Worm (Caenorhabditis elegans) whole organism, L1 larva: Measurements from ENCODE around the gene lec-4.

Source experiments
- C04F5.9 ChIP-seq: sonication (generic microtip); optimal IDR thresholded peaks from 2 replicates; lab custom pipeline; 2016; ENCODE audit warnings: missing genetic modification characterization, missing compliant biosample characterization
- F16B12.6 ChIP-seq: fragments of 150-350 bp; optimal IDR thresholded peaks from 2 replicates; lab custom pipeline; 2014; ENCODE audit warnings: missing biosample characterization, missing genetic modification characterization
- Y116A8C.19 ChIP-seq: sonication (generic microtip); optimal IDR thresholded peaks from 2 replicates; lab custom pipeline; 2016; ENCODE audit warnings: missing compliant biosample characterization, missing genetic modification characterization, borderline replicate concordance
- aha-1 ChIP-seq: fragments of 150-350 bp; optimal IDR thresholded peaks from 2 replicates; lab custom pipeline; 2014; ENCODE audit warnings: missing biosample characterization, missing genetic modification characterization
- aly-2 ChIP-seq: fragments of 150-350 bp; optimal IDR thresholded peaks from 2 replicates; lab custom pipeline; 2014; ENCODE audit warnings: missing biosample characterization, missing genetic modification characterization
- blmp-1 ChIP-seq: fragments of 150-350 bp; optimal IDR thresholded peaks from 2 replicates; lab custom pipeline; 2014; ENCODE audit warnings: missing biosample characterization, missing genetic modification characterization
- ceh-63 ChIP-seq: fragments of 200-800 bp; sonication (Bioruptor generic); optimal IDR thresholded peaks from 2 replicates; lab custom pipeline; 2018; ENCODE audit warnings: mild to moderate bottlenecking, missing genetic modification characterization, missing compliant biosample characterization
- ceh-82 ChIP-seq, 3 experiments: fragments of 150-350 bp in 1 of 3; sonication (generic microtip) in 2 of 3; optimal IDR thresholded peaks; 2 replicates each; lab custom pipeline; 2014 to 2017; ENCODE audit warnings: missing biosample characterization in 3 of 3, missing genetic modification characterization in 3 of 3
- dsc-1 ChIP-seq: sonication (generic microtip); optimal IDR thresholded peaks from 2 replicates; lab custom pipeline; 2016; ENCODE audit warnings: mild to moderate bottlenecking, missing genetic modification characterization, missing compliant biosample characterization
- efl-1 ChIP-seq, 4 experiments: fragments of 150-350 bp; optimal IDR thresholded peaks in 3 of 4; peaks in 1 of 4; 1 replicate in 1 of 4; 2 replicates in 3 of 4; lab custom pipeline; 2014; ENCODE audit warnings: missing biosample characterization in 2 of 4, missing genetic modification characterization in 2 of 4, missing genetic modification reagents in 2 of 4
- efl-3 ChIP-seq: fragments of 200-800 bp; sonication (Bioruptor generic); optimal IDR thresholded peaks from 2 replicates; lab custom pipeline; 2018; ENCODE audit warnings: mild to moderate bottlenecking, missing genetic modification characterization, missing compliant biosample characterization
- fkh-8 ChIP-seq: sonication (generic microtip); optimal IDR thresholded peaks from 2 replicates; lab custom pipeline; 2016; ENCODE audit warnings: mild to moderate bottlenecking, missing genetic modification characterization, missing compliant biosample characterization
- fos-1 ChIP-seq: fragments of 150-350 bp; optimal IDR thresholded peaks from 2 replicates; lab custom pipeline; 2014; ENCODE audit warnings: missing biosample characterization, missing genetic modification characterization
- hpl-2 ChIP-seq: fragments of 150-350 bp; optimal IDR thresholded peaks from 2 replicates; lab custom pipeline; 2014; ENCODE audit warnings: missing biosample characterization, missing genetic modification reagents, missing genetic modification characterization
- irx-1 ChIP-seq: sonication (generic microtip); optimal IDR thresholded peaks from 2 replicates; lab custom pipeline; 2016; ENCODE audit warnings: missing genetic modification characterization, missing compliant biosample characterization
- lin-13 ChIP-seq: fragments of 150-350 bp; optimal IDR thresholded peaks from 2 replicates; lab custom pipeline; 2014; ENCODE audit warnings: missing biosample characterization, missing genetic modification reagents, missing genetic modification characterization
- lin-14 ChIP-seq: fragments of 200-800 bp; sonication (Bioruptor generic); optimal IDR thresholded peaks from 2 replicates; lab custom pipeline; 2018; ENCODE audit warnings: mild to moderate bottlenecking, missing genetic modification characterization, moderate library complexity, missing compliant biosample characterization
- lin-15B ChIP-seq: fragments of 150-350 bp; sonication (generic microtip); optimal IDR thresholded peaks from 3 replicates; lab custom pipeline; 2014; ENCODE audit warnings: missing biosample characterization, missing genetic modification characterization
- lin-39 ChIP-seq: fragments of 150-350 bp; optimal IDR thresholded peaks from 2 replicates; lab custom pipeline; 2014; ENCODE audit warnings: missing biosample characterization, missing genetic modification reagents, missing genetic modification characterization
- lir-3 ChIP-seq: sonication (generic microtip); optimal IDR thresholded peaks from 2 replicates; lab custom pipeline; 2016; ENCODE audit warnings: mild to moderate bottlenecking, missing genetic modification characterization, moderate library complexity, missing compliant biosample characterization; ENCODE audit not compliant: poor library complexity
- lsy-2 ChIP-seq, 2 experiments: fragments of 150-350 bp; optimal IDR thresholded peaks; 2 replicates each; lab custom pipeline; 2014; ENCODE audit warnings: missing biosample characterization in 2 of 2, missing genetic modification characterization in 2 of 2
- mdl-1 ChIP-seq, 2 experiments: fragments of 150-350 bp; optimal IDR thresholded peaks; 2 replicates each; lab custom pipeline; 2014 to 2017; ENCODE audit warnings: missing biosample characterization in 2 of 2, missing genetic modification characterization in 2 of 2, inconsistent platforms in 1 of 2
- mep-1 ChIP-seq: fragments of 150-350 bp; optimal IDR thresholded peaks from 2 replicates; lab custom pipeline; 2014; ENCODE audit warnings: missing biosample characterization, missing genetic modification characterization
- nhr-12 ChIP-seq: sonication (generic microtip); optimal IDR thresholded peaks from 2 replicates; lab custom pipeline; 2017; ENCODE audit warnings: missing biosample characterization, missing genetic modification characterization
- nhr-19 ChIP-seq: fragments of 200-800 bp; sonication (Bioruptor generic); conservative IDR thresholded peaks from 2 replicates; pipeline ENCODE4 v1.3.6; 2022; ENCODE audit warnings: missing genetic modification characterization, missing compliant biosample characterization
- nhr-20 ChIP-seq: sonication (generic microtip); optimal IDR thresholded peaks from 2 replicates; lab custom pipeline; 2016; ENCODE audit warnings: mild to moderate bottlenecking, missing genetic modification characterization, missing compliant biosample characterization
- nhr-237 ChIP-seq: fragments of 150-350 bp; optimal IDR thresholded peaks from 2 replicates; lab custom pipeline; 2014; ENCODE audit warnings: missing biosample characterization, missing genetic modification characterization
- nhr-47 ChIP-seq: sonication (generic microtip); optimal IDR thresholded peaks from 2 replicates; lab custom pipeline; 2016; ENCODE audit warnings: mild to moderate bottlenecking, missing genetic modification characterization, moderate library complexity, missing compliant biosample characterization
- nhr-71 ChIP-seq: sonication (generic microtip); optimal IDR thresholded peaks from 2 replicates; lab custom pipeline; 2016; ENCODE audit warnings: mild to moderate bottlenecking, missing genetic modification characterization, moderate library complexity, missing compliant biosample characterization
- nhr-77 ChIP-seq: fragments of 150-350 bp; optimal IDR thresholded peaks from 2 replicates; lab custom pipeline; 2014; ENCODE audit warnings: missing biosample characterization, missing genetic modification characterization
- nhr-84 ChIP-seq: sonication (generic microtip); optimal IDR thresholded peaks from 2 replicates; lab custom pipeline; 2017; ENCODE audit warnings: missing biosample characterization, missing genetic modification characterization
- nhr-85 ChIP-seq: sonication (generic microtip); peaks from one replicate; lab custom pipeline; 2016; ENCODE audit warnings: missing genetic modification characterization, inconsistent platforms, missing compliant biosample characterization
- pag-3 ChIP-seq: sonication (generic microtip); optimal IDR thresholded peaks from 2 replicates; lab custom pipeline; 2017; ENCODE audit warnings: missing genetic modification characterization, mild to moderate bottlenecking, missing compliant biosample characterization, antibody characterized with exemption, borderline replicate concordance; ENCODE audit not compliant: insufficient read depth
- pax-3 ChIP-seq: fragments of 200-800 bp; sonication (Bioruptor generic); optimal IDR thresholded peaks from 2 replicates; lab custom pipeline; 2018; ENCODE audit warnings: mild to moderate bottlenecking, missing genetic modification characterization, moderate library complexity, missing compliant biosample characterization
- pqm-1 ChIP-seq: sonication (generic microtip); optimal IDR thresholded peaks from 3 replicates; lab custom pipeline; 2017; ENCODE audit warnings: missing biosample characterization, missing genetic modification characterization
- rnt-1 ChIP-seq: sonication (generic microtip); optimal IDR thresholded peaks from 2 replicates; lab custom pipeline; 2016; ENCODE audit warnings: mild to moderate bottlenecking, missing genetic modification characterization, moderate library complexity, missing compliant biosample characterization
- skn-1 ChIP-seq: fragments of 150-350 bp; optimal IDR thresholded peaks from 2 replicates; lab custom pipeline; 2014; ENCODE audit warnings: missing biosample characterization, missing genetic modification characterization
- sox-4 ChIP-seq: sonication (generic microtip); optimal IDR thresholded peaks from 2 replicates; lab custom pipeline; 2016; ENCODE audit warnings: missing genetic modification characterization, missing compliant biosample characterization
- swsn-7 ChIP-seq: sonication (generic microtip); optimal IDR thresholded peaks from 2 replicates; lab custom pipeline; 2016; ENCODE audit warnings: missing genetic modification characterization, missing compliant biosample characterization
- unc-62 ChIP-seq: fragments of 150-350 bp; optimal IDR thresholded peaks from 2 replicates; lab custom pipeline; 2014; ENCODE audit warnings: missing biosample characterization, missing genetic modification reagents, missing genetic modification characterization
- unc-86 ChIP-seq: sonication (generic microtip); optimal IDR thresholded peaks from 2 replicates; lab custom pipeline; 2016; ENCODE audit warnings: missing genetic modification characterization, missing compliant biosample characterization
- vab-15 ChIP-seq: sonication (generic microtip); optimal IDR thresholded peaks from 2 replicates; lab custom pipeline; 2017; ENCODE audit warnings: missing genotype, mild to moderate bottlenecking, missing genetic modification characterization, missing compliant biosample characterization
- zip-4 ChIP-seq: fragments of 200-800 bp; sonication (Bioruptor generic); optimal IDR thresholded peaks from 2 replicates; lab custom pipeline; 2018; ENCODE audit warnings: mild to moderate bottlenecking, missing genetic modification characterization, moderate library complexity, missing compliant biosample characterization
- ztf-4 ChIP-seq: fragments of 150-350 bp; optimal IDR thresholded peaks from 2 replicates; lab custom pipeline; 2014; ENCODE audit warnings: missing biosample characterization, missing genetic modification characterization

Gene lec-4

DNA sequence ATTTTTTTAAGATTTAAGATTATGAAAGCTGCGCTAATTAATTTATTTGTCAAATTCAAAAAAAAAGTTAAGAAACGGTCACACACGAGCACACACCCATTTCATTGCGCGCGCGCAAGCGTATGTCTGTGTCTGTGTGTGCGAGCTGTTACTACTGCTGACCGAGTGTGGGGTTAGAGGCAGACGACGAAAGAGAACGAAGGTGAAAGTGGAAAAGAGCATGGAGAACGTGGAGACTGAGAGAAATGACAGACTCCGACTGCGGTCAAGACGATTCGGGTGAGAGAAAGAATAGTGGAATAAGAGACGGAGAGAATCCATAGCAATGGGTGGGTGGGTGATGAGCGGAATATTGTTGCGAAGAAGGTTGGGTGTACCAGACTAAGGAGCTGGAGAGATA lies 47.0 kb upstream of the lec-4 start (continued):
- TF ChIP-seq fkh-8 (tag; lab: Kevin White, UChicago) (peak; percentile 62), fos-1 (tag; lab: Kevin White, UChicago) (peak; percentile 35), swsn-7 (tag; lab: Kevin White, UChicago) (peak; percentile 74), unc-86 (tag; lab: Kevin White, UChicago) (peak; percentile 44), nhr-237 (tag; lab: Kevin White, UChicago) (no peak), zip-4 (no peak), vab-15 (tag; lab: Kevin White, UChicago) (no peak), ztf-4 (tag; lab: Kevin White, UChicago) (no peak), nhr-77 (peak; percentile 45), lin-13 (peak; percentile 43), unc-62 (GFP tag; lab: Kevin White, UChicago) (no peak), pax-3 (tag; lab: Kevin White, UChicago) (no peak), dsc-1 (tag; lab: Kevin White, UChicago) (peak; percentile 20), nhr-47 (tag; lab: Kevin White, UChicago) (peak; percentile 69), nhr-84 (tag; lab: Kevin White, UChicago) (no peak), aly-2 (tag; lab: Kevin White, UChicago) (peak; percentile 27)

DNA sequence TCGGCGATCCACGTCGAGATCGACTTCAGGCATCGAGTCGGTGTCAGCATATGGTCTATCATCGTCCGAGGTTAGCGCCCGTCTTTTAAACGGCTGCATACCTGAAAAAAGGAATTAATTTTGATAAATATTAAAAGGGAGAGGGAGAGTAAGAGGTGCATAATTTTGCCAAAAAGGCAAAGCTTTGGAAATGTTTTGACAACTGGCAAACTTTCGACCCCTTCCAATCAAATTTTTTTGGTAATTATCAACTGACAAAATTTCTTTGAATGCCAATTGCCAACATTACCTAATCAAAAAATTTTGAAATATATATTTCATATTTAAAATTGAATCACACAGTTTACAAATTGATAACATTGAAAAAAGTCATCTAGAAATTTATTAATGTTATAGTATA lies 46.5 kb upstream of the lec-4 start, which contains the start of gene dpy-27:
dpy-27 (minus strand) TSS at position 101 of the 400 bp plus-strand sequence.
- TF ChIP-seq lin-39 (tag; lab: Kevin White, UChicago), result no peak

DNA sequence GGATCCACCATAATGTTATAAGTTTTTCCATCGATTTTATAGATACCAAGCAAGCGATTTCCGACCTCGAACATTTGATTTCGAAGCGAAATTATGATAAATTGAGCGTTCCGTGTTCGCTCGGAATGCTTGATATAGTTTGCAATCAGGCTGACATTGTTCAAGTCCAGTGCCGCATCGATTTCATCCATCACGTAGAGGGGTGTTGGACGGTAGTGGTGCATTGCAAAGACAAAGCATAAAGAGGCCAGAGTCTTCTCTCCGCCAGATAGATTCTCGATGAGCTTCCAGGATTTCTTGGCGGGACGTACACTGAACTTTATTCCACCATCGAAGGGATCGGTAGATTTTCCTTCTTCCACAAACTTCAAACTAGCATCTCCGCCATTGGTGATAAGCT lies 41.3 kb upstream of the lec-4 start:
- TF ChIP-seq F16B12.6 (tag; lab: Kevin White, UChicago) (no peak), nhr-19 (GFP tag; lab: Robert Waterston, UW) (no peak), nhr-12 (tag; lab: Kevin White, UChicago) (no peak), rnt-1 (tag; lab: Kevin White, UChicago) (no peak), nhr-71 (tag; lab: Kevin White, UChicago) (no peak), nhr-237 (tag; lab: Kevin White, UChicago) (no peak), ceh-82 (tag; optimal IDR thresholded peaks at IDR 0.05; lab: Kevin White, UChicago) (no peak), lin-15B (tag; lab: Kevin White, UChicago) (no peak), irx-1 (no peak), C04F5.9 (tag; lab: Kevin White, UChicago) (no peak), ceh-63 (no peak), hpl-2 (GFP tag; lab: Kevin White, UChicago) (no peak), skn-1 (tag; lab: Kevin White, UChicago) (no peak), efl-3 (GFP tag; lab: Kevin White, UChicago) (no peak), aha-1 (tag; lab: Kevin White, UChicago) (no peak), lin-13 (no peak), unc-86 (tag; lab: Kevin White, UChicago) (no peak)

DNA sequence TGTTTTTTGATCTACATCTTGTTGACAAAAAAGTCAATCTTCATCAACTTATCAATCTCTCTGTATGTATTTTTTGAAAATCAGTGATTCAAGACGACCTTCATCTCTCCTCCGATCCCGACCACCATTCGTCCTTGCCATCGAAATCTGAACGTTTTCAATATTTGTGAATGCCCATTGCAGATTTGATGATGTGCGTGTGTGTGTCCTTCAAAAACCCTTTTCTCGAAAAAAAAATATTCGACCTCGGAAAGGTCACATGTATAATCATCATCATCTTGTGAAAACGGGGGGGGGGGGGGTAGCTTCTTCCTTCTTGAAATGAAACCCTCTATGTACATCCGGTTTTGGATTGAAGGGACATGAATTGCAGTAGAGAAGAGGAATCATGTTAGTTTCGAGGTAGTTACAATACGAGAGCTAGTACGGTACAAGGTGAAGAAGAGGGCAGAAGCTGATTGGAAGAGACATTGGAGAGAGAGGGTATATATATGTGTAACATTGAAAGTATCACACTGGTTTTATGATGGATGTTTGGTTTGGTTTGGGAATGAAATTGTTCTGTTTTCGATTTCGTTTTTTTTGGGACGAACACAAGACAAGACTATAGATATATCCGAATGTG lies 39.4 kb upstream of the lec-4 start:
- TF ChIP-seq lsy-2 (tag; optimal IDR thresholded peaks at IDR 0.05; lab: Kevin White, UChicago) (peak in 1 of 2 experiments; percentile 16), pqm-1 (tag; lab: Kevin White, UChicago) (no peak), mep-1 (peak; percentile 33), nhr-71 (tag; lab: Kevin White, UChicago) (peak; percentile 10), lir-3 (tag; lab: Kevin White, UChicago) (no peak), nhr-85 (tag; lab: Kevin White, UChicago) (peak; percentile 82), Y116A8C.19 (tag; lab: Kevin White, UChicago) (no peak), lin-14 (GFP tag; lab: Kevin White, UChicago) (peak; percentile 75), nhr-19 (GFP tag; lab: Robert Waterston, UW) (0 out of 2 replicates have a peak, but pooled peaks have one; percentile 7), nhr-20 (tag; lab: Kevin White, UChicago) (peak; percentile 27), sox-4 (tag; lab: Kevin White, UChicago) (no peak), pag-3 (tag; lab: Kevin White, UChicago) (no peak), blmp-1 (tag; lab: Kevin White, UChicago) (peak; percentile 25), nhr-77 (no peak), efl-1 (optimal IDR thresholded peaks at IDR 0.05; lab: Kevin White, UChicago) (no peak), efl-1 (GFP tag; optimal IDR thresholded peaks at IDR 0.05 in 1 of 2; lab: Kevin White, UChicago) (peak in 1 of 2 experiments; percentile 77), mdl-1 (tag; optimal IDR thresholded peaks at IDR 0.05; lab: Kevin White, UChicago) (no peak), swsn-7 (tag; lab: Kevin White, UChicago) (no peak)
- TF ChIP-seq, all 84 proteins: peak for 9
